Worm (Caenorhabditis elegans) whole organism, young adult: ENCODE results near the gene H03A11.13.

Source experiments
- B0336.3 ChIP-seq: fragments of 200-800 bp; sonication (Bioruptor generic); IDR thresholded peaks from 2 replicates; pipeline ENCODE4 v1.3.6; 2022; ENCODE audit warnings: missing genetic modification characterization, missing compliant biosample characterization
- F23B12.7 ChIP-seq: sonication (generic microtip); optimal IDR thresholded peaks from 2 replicates; lab custom pipeline; 2017; ENCODE audit warnings: missing genetic modification characterization, mild to moderate bottlenecking, missing compliant biosample characterization, antibody characterized with exemption, moderate library complexity; ENCODE audit not compliant: insufficient read depth
- T07F8.4 ChIP-seq: sonication (generic microtip); optimal IDR thresholded peaks from 2 replicates; lab custom pipeline; 2016; ENCODE audit warnings: mild to moderate bottlenecking, missing genetic modification characterization, moderate library complexity, missing compliant biosample characterization
- attf-3 ChIP-seq: fragments of 200-800 bp; sonication (Bioruptor generic); conservative IDR thresholded peaks from 2 replicates; pipeline ENCODE4 v1.3.6; 2022; ENCODE audit warnings: missing genetic modification reagents, missing genetic modification characterization, missing compliant biosample characterization
- bed-2 ChIP-seq: fragments of 200-800 bp; sonication (Bioruptor generic); IDR thresholded peaks from 2 replicates; pipeline ENCODE4 v1.3.6; 2022; ENCODE audit warnings: missing genetic modification reagents, missing genetic modification characterization, missing compliant biosample characterization
- ceh-40 ChIP-seq: fragments of 200-800 bp; sonication (Bioruptor generic); IDR thresholded peaks from 2 replicates; pipeline ENCODE4 v1.3.6; 2022; ENCODE audit warnings: missing genetic modification characterization, missing compliant biosample characterization
- hmg-1.2 ChIP-seq: fragments of 200-800 bp; sonication (Bioruptor generic); IDR thresholded peaks from 2 replicates; pipeline ENCODE4 v1.3.6; 2022; ENCODE audit warnings: missing genetic modification reagents, missing genetic modification characterization, missing compliant biosample characterization
- lin-26 ChIP-seq: fragments of 200-800 bp; sonication (Bioruptor generic); IDR thresholded peaks from 2 replicates; pipeline ENCODE4 v1.3.6; 2022; ENCODE audit warnings: missing genetic modification reagents, missing genetic modification characterization, missing compliant biosample characterization
- nfyb-1 ChIP-seq: fragments of 200-800 bp; sonication (Bioruptor generic); IDR thresholded peaks from 2 replicates; pipeline ENCODE4 v1.3.6; 2022; ENCODE audit warnings: missing genetic modification reagents, missing genetic modification characterization, missing compliant biosample characterization
- pha-4 ChIP-seq: fragments of 150-350 bp; sonication (generic microtip); optimal IDR thresholded peaks from 2 replicates; lab custom pipeline; 2014; ENCODE audit warnings: missing biosample characterization, missing genetic modification reagents, missing genetic modification characterization
- snpc-4 ChIP-seq, 5 experiments: fragments of 150-350 bp in 1 of 5; sonication (generic microtip) in 4 of 5; optimal IDR thresholded peaks; 2 replicates each; lab custom pipeline; 2014 to 2018; ENCODE audit warnings: missing genetic modification characterization in 5 of 5, missing biosample characterization in 3 of 5, antibody characterized with exemption in 2 of 5, mild to moderate bottlenecking in 2 of 5, missing compliant biosample characterization in 2 of 5, missing genotype in 2 of 5, moderate library complexity in 2 of 5, missing genetic modification reagents in 1 of 5
- unc-62 ChIP-seq: fragments of 150-350 bp; optimal IDR thresholded peaks from 2 replicates; lab custom pipeline; 2014; ENCODE audit warnings: missing biosample characterization, missing genetic modification reagents, missing genetic modification characterization
- ztf-6 ChIP-seq: fragments of 200-800 bp; sonication (Bioruptor generic); IDR thresholded peaks from 2 replicates; pipeline ENCODE4 v1.3.6; 2022; ENCODE audit warnings: missing genetic modification reagents, missing genetic modification characterization, missing compliant biosample characterization

DNA sequence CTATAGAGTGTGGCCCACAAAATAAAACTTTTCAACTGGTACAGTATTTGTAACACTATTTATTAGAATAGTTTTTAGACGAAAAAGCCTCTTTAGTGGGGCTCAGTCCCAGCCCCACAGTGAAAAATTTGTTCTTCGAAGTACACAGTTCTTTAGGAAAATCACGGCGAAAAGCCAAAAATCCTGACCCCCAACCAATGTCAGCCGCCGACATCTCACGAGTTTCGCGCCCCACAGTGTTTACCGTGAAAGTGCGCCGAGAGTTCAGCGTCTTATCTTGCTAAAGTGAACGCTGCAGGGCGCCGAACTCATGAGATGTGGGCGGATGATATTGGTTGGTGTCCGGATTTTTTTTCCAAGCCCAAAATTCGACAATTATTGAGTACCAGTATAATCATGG lies 42.1 kb downstream of the H03A11.13 start:
- TF ChIP-seq lin-26 (GFP tag; lab: Robert Waterston, UW), result no peak
- TF ChIP-seq F23B12.7, result no peak
- no peak for TF ChIP-seq pha-4 (tag; lab: Kevin White, UChicago)
- TF ChIP-seq T07F8.4 (tag; lab: Kevin White, UChicago), result no peak
- no peak for TF ChIP-seq B0336.3 (GFP tag; lab: Robert Waterston, UW)
- TF ChIP-seq nfyb-1 (GFP tag; lab: Robert Waterston, UW), result no peak
- TF ChIP-seq attf-3, result no peak
- TF ChIP-seq ceh-40 (GFP tag; lab: Robert Waterston, UW), result no peak
- no peak for TF ChIP-seq bed-2 (GFP tag; lab: Robert Waterston, UW)
- TF ChIP-seq unc-62 (GFP tag; lab: Kevin White, UChicago), result no peak
- TF ChIP-seq hmg-1.2 (GFP tag; lab: Robert Waterston, UW), result no peak
- no peak for TF ChIP-seq snpc-4 (GFP tag; optimal IDR thresholded peaks at IDR 0.05; lab: Kevin White, UChicago)
- peak; percentile 39 to 93 (median 72) for TF ChIP-seq snpc-4 (tag; optimal IDR thresholded peaks at IDR 0.05; lab: Kevin White, UChicago)
- TF ChIP-seq ztf-6 (GFP tag; lab: Robert Waterston, UW), result no peak
